Fruit fly (Drosophila melanogaster): ENCODE results near the gene xit.
A peak's percentile ranks its signal among the peaks of the same experiment; 100 is the strongest.

Gene xit

DNA sequence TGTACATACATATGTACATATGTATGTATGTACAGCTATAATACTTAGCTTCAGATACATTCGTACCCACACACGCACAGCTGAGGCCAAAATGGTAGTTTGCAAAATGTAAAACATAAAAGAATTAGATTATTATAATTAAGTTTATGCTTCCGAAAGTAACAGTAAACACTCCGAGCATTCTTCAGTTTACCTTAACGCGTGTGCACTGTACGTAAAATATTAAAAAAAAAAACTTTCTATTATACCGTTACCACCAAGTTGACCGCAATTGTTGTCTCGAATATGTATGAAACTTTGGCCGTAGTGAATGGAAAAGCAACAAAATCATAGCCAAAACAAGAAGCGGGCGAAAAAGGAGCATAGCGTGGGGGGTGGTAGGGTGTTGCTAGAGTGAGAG is 33.7 kb downstream of the xit start (continued):
- TF ChIP-seq CG3407 (GFP tag; optimal IDR thresholded peaks at IDR 0.05) (peak; percentile 69), so (GFP tag; IDR thresholded peaks at IDR 0.05) (peak; percentile 64), knrl (GFP tag; IDR thresholded peaks at IDR 0.05; ENCODE audit: partially characterized antibody) (no peak), CG10462 (GFP tag; optimal IDR thresholded peaks at IDR 0.05) (no peak), Spps (tag; optimal IDR thresholded peaks at IDR 0.05) (peak; percentile 50), CG9437 (GFP tag; optimal IDR thresholded peaks at IDR 0.05) (peak; percentile 74), vvl (GFP tag; IDR thresholded peaks at IDR 0.05) (peak; percentile 91), pho (GFP tag; optimal IDR thresholded peaks at IDR 0.05) (peak; percentile 56), sisA (GFP tag; IDR thresholded peaks at IDR 0.05) (peak; percentile 70), CG17912 (GFP tag; optimal IDR thresholded peaks at IDR 0.05) (no peak), CG10267 (tag; optimal IDR thresholded peaks at IDR 0.05) (peak; percentile 75), Asciz (GFP tag; optimal IDR thresholded peaks at IDR 0.05) (peak; percentile 80), ato (GFP tag; IDR thresholded peaks at IDR 0.05; ENCODE audit: partially characterized antibody) (no peak), cato (GFP tag; optimal IDR thresholded peaks at IDR 0.05; ENCODE audit: borderline replicate concordance) (peak; percentile 53), al (GFP tag; IDR thresholded peaks at IDR 0.05) (peak; percentile 64), bsh (GFP tag; optimal IDR thresholded peaks at IDR 0.05) (peak; percentile 56 to 87), crp (GFP tag; optimal IDR thresholded peaks at IDR 0.05) (no peak), slou (GFP tag; optimal IDR thresholded peaks at IDR 0.05) (peak; percentile 44), pum (GFP tag; optimal IDR thresholded peaks at IDR 0.05) (peak; percentile 49), CG16779 (GFP tag; IDR thresholded peaks at IDR 0.05) (no peak), CG12744 (GFP tag; optimal IDR thresholded peaks at IDR 0.05) (peak; percentile 61), wdn (GFP tag; IDR thresholded peaks at IDR 0.05) (peak; percentile 61; the same call in 1 of the 2 replicates), ro (GFP tag; IDR thresholded peaks at IDR 0.05) (no peak), kni (GFP tag; optimal IDR thresholded peaks at IDR 0.05) (no peak), hkb (optimal IDR thresholded peaks at IDR 0.05) (no peak), hkb (GFP tag; IDR thresholded peaks at IDR 0.05) (peak; percentile 87), CG3838 (GFP tag; optimal IDR thresholded peaks at IDR 0.05) (no peak), CG11085 (GFP tag; IDR thresholded peaks at IDR 0.05) (peak; percentile 54), CG16863 (GFP tag; optimal IDR thresholded peaks at IDR 0.05) (peak; percentile 61), CG9932 (GFP tag; IDR thresholded peaks at IDR 0.05) (peak; percentile 58), D (optimal IDR thresholded peaks at IDR 0.05) (no peak), D (GFP tag; optimal IDR thresholded peaks at IDR 0.05) (peak; percentile 80), Hmr (GFP tag; optimal IDR thresholded peaks at IDR 0.05) (peak; percentile 88), stwl (tag; optimal IDR thresholded peaks at IDR 0.05) (peak; percentile 1), CG12942 (GFP tag; optimal IDR thresholded peaks at IDR 0.05) (peak; percentile 51), pros (GFP tag; optimal IDR thresholded peaks at IDR 0.05) (peak; percentile 7), dysf (GFP tag; IDR thresholded peaks at IDR 0.05) (peak; percentile 88), CG1529 (GFP tag; optimal IDR thresholded peaks at IDR 0.05) (peak; percentile 71), ERR (GFP tag; optimal IDR thresholded peaks at IDR 0.05) (peak; percentile 31), CG4328 (GFP tag; optimal IDR thresholded peaks at IDR 0.05) (no peak), gcm2 (GFP tag; optimal IDR thresholded peaks at IDR 0.05) (peak; percentile 58), gem (tag; optimal IDR thresholded peaks at IDR 0.05) (peak; percentile 91), E2f1 (GFP tag; IDR thresholded peaks at IDR 0.05) (peak; percentile 74), grau (tag; optimal IDR thresholded peaks at IDR 0.05) (peak; percentile 87), zf30C (GFP tag; optimal IDR thresholded peaks at IDR 0.05) (no peak), bab2 (GFP tag; optimal IDR thresholded peaks at IDR 0.05) (peak; percentile 60), danr (GFP tag; IDR thresholded peaks at IDR 0.05) (peak; percentile 69), CG33213 (GFP tag; optimal IDR thresholded peaks at IDR 0.05) (peak; percentile 22), psq (GFP tag; optimal IDR thresholded peaks at IDR 0.05) (peak; percentile 32), CG9797 (GFP tag; optimal IDR thresholded peaks at IDR 0.05) (no peak), CG9215 (GFP tag; IDR thresholded peaks at IDR 0.05) (peak; percentile 40; the same call in 1 of the 2 replicates), CG14050 (GFP tag; IDR thresholded peaks at IDR 0.05) (peak; percentile 66)
